Fruit fly (Drosophila melanogaster) whole organism, embryonic: ENCODE measurements around the gene Ts.

ENCODE experiments used
- Ada2b ChIP-seq: fragments of 200-800 bp; sonication (Bioruptor generic); IDR thresholded peaks from 2 replicates; pipeline ENCODE4 v1.3.6; 2022; ENCODE audit warnings: missing biosample characterization, missing genetic modification characterization
- Atf6 ChIP-seq: fragments of 200-800 bp; sonication (Bioruptor generic); IDR thresholded peaks from 2 replicates; pipeline ENCODE4 v1.3.6; 2022; ENCODE audit warnings: missing biosample characterization, missing genetic modification characterization
- BEAF-32 ChIP-seq: fragments of 200-800 bp; sonication (Bioruptor generic); optimal IDR thresholded peaks from 3 replicates; lab custom pipeline; 2017; ENCODE audit warnings: missing biosample characterization, missing genetic modification characterization, mild to moderate bottlenecking, moderate library complexity, missing genetic modification reagents
- BtbVII ChIP-seq: fragments of 200-800 bp; sonication (Bioruptor generic); optimal IDR thresholded peaks from 3 replicates; lab custom pipeline; 2017; ENCODE audit warnings: missing biosample characterization, mild to moderate bottlenecking, missing genetic modification characterization
- CG10274 ChIP-seq: fragments of 200-800 bp; sonication (Bioruptor generic); optimal IDR thresholded peaks from 3 replicates; lab custom pipeline; 2017; ENCODE audit warnings: missing biosample characterization, mild to moderate bottlenecking, missing genetic modification characterization
- CG11696 ChIP-seq: fragments of 200-800 bp; sonication (Bioruptor generic); IDR thresholded peaks from 2 replicates; pipeline ENCODE4 v1.3.6; 2022; ENCODE audit warnings: missing biosample characterization, missing genetic modification characterization
- CG14710 ChIP-seq: fragments of 200-800 bp; sonication (Bioruptor generic); optimal IDR thresholded peaks from 3 replicates; lab custom pipeline; 2019; ENCODE audit warnings: missing biosample characterization, mild to moderate bottlenecking, missing genetic modification characterization, moderate library complexity
- CG1603 ChIP-seq: fragments of 200-800 bp; sonication (Bioruptor generic); optimal IDR thresholded peaks from 2 replicates; lab custom pipeline; 2019; ENCODE audit warnings: missing biosample characterization, mild to moderate bottlenecking, missing genetic modification characterization, moderate library complexity
- CG16779 ChIP-seq: fragments of 200-800 bp; sonication (Bioruptor generic); IDR thresholded peaks from 2 replicates; pipeline ENCODE4 v1.3.6; 2022; ENCODE audit warnings: missing biosample characterization, missing genetic modification characterization
- CG16815 ChIP-seq: fragments of 200-800 bp; sonication (Bioruptor generic); optimal IDR thresholded peaks from 3 replicates; lab custom pipeline; 2017; ENCODE audit warnings: missing biosample characterization, mild to moderate bottlenecking, missing genetic modification characterization
- CG17328 ChIP-seq: fragments of 200-800 bp; sonication (Bioruptor generic); IDR thresholded peaks from 2 replicates; pipeline ENCODE4 v1.3.6; 2022; ENCODE audit warnings: missing biosample characterization, missing genetic modification characterization
- CG17568 ChIP-seq: fragments of 200-800 bp; sonication (Bioruptor generic); optimal IDR thresholded peaks from 2 replicates; lab custom pipeline; 2018; ENCODE audit warnings: missing biosample characterization, mild to moderate bottlenecking, missing genetic modification characterization, moderate library complexity
- CG1792 ChIP-seq: fragments of 200-800 bp; sonication (Bioruptor generic); optimal IDR thresholded peaks from 2 replicates; lab custom pipeline; 2016; ENCODE audit warnings: missing biosample characterization, missing genetic modification characterization
- CG18262 ChIP-seq: fragments of 200-800 bp; optimal IDR thresholded peaks from 3 replicates; lab custom pipeline; 2019; ENCODE audit warnings: missing biosample characterization, mild to moderate bottlenecking, missing genetic modification characterization, moderate library complexity
- CG31224 ChIP-seq: fragments of 200-800 bp; sonication (Bioruptor generic); IDR thresholded peaks from 2 replicates; pipeline ENCODE4 v1.3.6; 2022; ENCODE audit warnings: missing biosample characterization, missing genetic modification characterization
- CG6813 ChIP-seq: fragments of 200-800 bp; sonication (Bioruptor generic); optimal IDR thresholded peaks from 2 replicates; lab custom pipeline; 2017; ENCODE audit warnings: missing biosample characterization, missing genetic modification characterization, mild to moderate bottlenecking, moderate library complexity, missing genetic modification reagents
- D19A ChIP-seq: fragments of 200-800 bp; optimal IDR thresholded peaks from 3 replicates; lab custom pipeline; 2019; ENCODE audit warnings: missing biosample characterization, mild to moderate bottlenecking, missing genetic modification characterization, moderate library complexity
- Dip2 ChIP-seq: fragments of 200-800 bp; sonication (Bioruptor generic); IDR thresholded peaks from 2 replicates; pipeline ENCODE4 v1.3.6; 2022; ENCODE audit warnings: missing biosample characterization, missing genetic modification characterization
- Doc3 ChIP-seq: fragments of 200-800 bp; sonication (Bioruptor generic); IDR thresholded peaks from 3 replicates; pipeline ENCODE4 v1.3.6; 2022; ENCODE audit warnings: missing biosample characterization, missing genetic modification characterization; ENCODE audit not compliant: partially characterized antibody
- Ets65A ChIP-seq: fragments of 200-800 bp; sonication (Bioruptor generic); peaks from one replicate; lab custom pipeline; 2016; ENCODE audit warnings: missing biosample characterization, missing genetic modification characterization
- HLH3B ChIP-seq: fragments of 200-800 bp; sonication (Bioruptor generic); IDR thresholded peaks from 2 replicates; pipeline ENCODE4 v1.3.6; 2022; ENCODE audit warnings: missing biosample characterization, missing genetic modification characterization
- Hand ChIP-seq: fragments of 200-800 bp; sonication (Bioruptor generic); optimal IDR thresholded peaks from 2 replicates; lab custom pipeline; 2017; ENCODE audit warnings: mild to moderate bottlenecking, missing biosample characterization, missing genetic modification reagents, missing genetic modification characterization
- Hmr ChIP-seq: fragments of 200-800 bp; sonication (Bioruptor generic); optimal IDR thresholded peaks from 3 replicates; lab custom pipeline; 2017; ENCODE audit warnings: mild to moderate bottlenecking, missing biosample characterization, missing genetic modification reagents, missing genetic modification characterization
- Meics ChIP-seq: fragments of 200-800 bp; sonication (Bioruptor generic); optimal IDR thresholded peaks from 2 replicates; lab custom pipeline; 2017; ENCODE audit warnings: missing biosample characterization, mild to moderate bottlenecking, missing genetic modification characterization
- NfI ChIP-seq: fragments of 200-800 bp; sonication (Bioruptor generic); optimal IDR thresholded peaks from 3 replicates; lab custom pipeline; 2018; ENCODE audit warnings: missing biosample characterization, mild to moderate bottlenecking, missing genetic modification characterization, moderate library complexity
- Ptx1 ChIP-seq: fragments of 200-800 bp; sonication (Bioruptor generic); IDR thresholded peaks from 2 replicates; pipeline ENCODE4 v1.3.6; 2022; ENCODE audit warnings: missing biosample characterization, missing genetic modification characterization
- Xrp1 ChIP-seq: fragments of 200-800 bp; sonication (Bioruptor generic); IDR thresholded peaks from 2 replicates; pipeline ENCODE4 v1.3.6; 2022; ENCODE audit warnings: missing biosample characterization, missing genetic modification characterization
- az2 ChIP-seq: fragments of 200-800 bp; sonication (Bioruptor generic); optimal IDR thresholded peaks from 3 replicates; lab custom pipeline; 2016; ENCODE audit warnings: missing biosample characterization, missing genetic modification characterization
- bbx ChIP-seq: fragments of 200-800 bp; sonication (Bioruptor generic); IDR thresholded peaks from 2 replicates; pipeline ENCODE4 v1.3.6; 2022; ENCODE audit warnings: missing biosample characterization, missing genetic modification characterization; ENCODE audit not compliant: partially characterized antibody
- bsh ChIP-seq, 2 experiments: fragments of 200-800 bp; sonication (Bioruptor generic); optimal IDR thresholded peaks; 2 replicates each; lab custom pipeline; 2017 to 2018; ENCODE audit warnings: mild to moderate bottlenecking in 2 of 2, missing biosample characterization in 2 of 2, missing genetic modification characterization in 2 of 2, moderate library complexity in 1 of 2
- croc ChIP-seq: fragments of 200-800 bp; sonication (Bioruptor generic); conservative IDR thresholded peaks from 3 replicates; pipeline ENCODE4 v1.3.6; 2022; ENCODE audit warnings: missing biosample characterization, missing genetic modification characterization
- crol ChIP-seq: fragments of 200-800 bp; sonication (Bioruptor generic); IDR thresholded peaks from 2 replicates; pipeline ENCODE4 v1.3.6; 2022; ENCODE audit warnings: missing biosample characterization, missing genetic modification characterization
- dysf ChIP-seq: fragments of 200-800 bp; sonication (Bioruptor generic); IDR thresholded peaks from 3 replicates; pipeline ENCODE4 v1.3.6; 2022; ENCODE audit warnings: missing biosample characterization, missing genetic modification characterization
- gce ChIP-seq: fragments of 200-800 bp; sonication (Bioruptor generic); IDR thresholded peaks from 3 replicates; pipeline ENCODE4 v1.3.6; 2022; ENCODE audit warnings: missing biosample characterization, missing genetic modification characterization
- grau ChIP-seq: fragments of 200-800 bp; optimal IDR thresholded peaks from 3 replicates; lab custom pipeline; 2019; ENCODE audit warnings: missing biosample characterization, mild to moderate bottlenecking, missing genetic modification characterization, moderate library complexity
- gro ChIP-seq: fragments of 200-800 bp; sonication (Bioruptor generic); optimal IDR thresholded peaks from 2 replicates; lab custom pipeline; 2016; ENCODE audit warnings: missing biosample characterization, missing genetic modification characterization
- nau ChIP-seq: fragments of 200-800 bp; sonication (Bioruptor generic); optimal IDR thresholded peaks from 3 replicates; lab custom pipeline; 2017; ENCODE audit warnings: missing biosample characterization, mild to moderate bottlenecking, missing genetic modification characterization, missing genetic modification reagents
- peb ChIP-seq: fragments of 200-800 bp; sonication (Bioruptor generic); IDR thresholded peaks from 2 replicates; pipeline ENCODE4 v1.3.6; 2022; ENCODE audit warnings: missing biosample characterization, missing genetic modification characterization
- prd ChIP-seq, 3 experiments: fragments of >200 bp in 2 of 3; fragments of 200-800 bp in 1 of 3; sonication (Bioruptor generic) in 1 of 3; optimal IDR thresholded peaks in 2 of 3; IDR thresholded peaks in 1 of 3; 2 replicates in 2 of 3; 3 replicates in 1 of 3; pipeline versions ENCODE4 v1.3.6 to Lab custom; 2017 to 2022; ENCODE audit warnings: missing biosample characterization in 1 of 3, missing genetic modification characterization in 1 of 3
- run ChIP-seq: fragments of 200-800 bp; sonication (Bioruptor generic); optimal IDR thresholded peaks from 3 replicates; lab custom pipeline; 2018; ENCODE audit warnings: missing biosample characterization, mild to moderate bottlenecking, missing genetic modification characterization
- sd ChIP-seq: fragments of 200-800 bp; sonication (Bioruptor generic); optimal IDR thresholded peaks from 3 replicates; lab custom pipeline; 2018; ENCODE audit warnings: missing biosample characterization, mild to moderate bottlenecking, missing genetic modification characterization, moderate library complexity
- sens ChIP-seq: fragments of 200-800 bp; sonication (Bioruptor generic); peaks from one replicate; lab custom pipeline; 2016; ENCODE audit warnings: missing biosample characterization, missing genetic modification characterization
- so ChIP-seq: fragments of 200-800 bp; sonication (Bioruptor generic); IDR thresholded peaks from 3 replicates; pipeline ENCODE4 v1.3.6; 2022; ENCODE audit warnings: missing biosample characterization, missing genetic modification characterization
- sob ChIP-seq: fragments of 200-800 bp; sonication (Bioruptor generic); IDR thresholded peaks from 2 replicates; pipeline ENCODE4 v1.3.6; 2022; ENCODE audit warnings: missing biosample characterization, missing genetic modification characterization
- sr ChIP-seq: fragments of 200-800 bp; sonication (Bioruptor generic); IDR thresholded peaks from 3 replicates; pipeline ENCODE4 v1.3.6; 2022; ENCODE audit warnings: missing biosample characterization, missing genetic modification characterization

The Ts gene

DNA sequence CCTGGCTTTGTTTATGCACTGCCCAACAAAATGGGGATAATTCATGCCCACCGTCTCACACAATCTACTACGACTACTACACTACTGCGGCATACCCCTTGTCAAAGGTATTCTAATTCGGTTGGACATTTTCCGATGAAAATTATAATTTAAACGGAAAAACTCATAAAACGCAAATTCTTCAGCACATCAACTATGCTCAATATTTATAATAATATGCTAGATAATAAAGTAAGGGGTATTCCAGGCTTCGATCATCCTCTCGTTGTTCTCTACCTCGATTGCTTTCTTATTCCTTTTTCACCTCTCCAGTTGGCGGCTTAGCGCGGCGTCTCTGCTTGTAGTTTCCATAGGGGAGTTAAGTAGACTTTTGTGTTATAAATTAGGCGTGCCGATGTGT is 28.1 kb downstream of the Ts start (continued):
- TF ChIP-seq CG16815 (GFP tag; lab: Kevin White, UChicago) (no peak), Atf6 (0 out of 2 replicates have a peak, but pooled peaks have one; percentile 21), bsh (GFP tag; optimal IDR thresholded peaks at IDR 0.05; lab: Kevin White, UChicago) (peak in 1 of 2 experiments; percentile 28), grau (tag; lab: Kevin White, UChicago) (peak; percentile 13), HLH3B (GFP tag; lab: Robert Waterston, UW) (0 out of 2 replicates have a peak, but pooled peaks have one; percentile 8), Dip2 (GFP tag; lab: Robert Waterston, UW) (no peak), run (tag; lab: Kevin White, UChicago) (no peak), sob (GFP tag; lab: Robert Waterston, UW) (peak; percentile 13; the same call in 1 of the 2 replicates), bbx (GFP tag; lab: Robert Waterston, UW) (no peak), Ptx1 (peak; percentile 44), Hand (GFP tag; lab: Kevin White, UChicago) (no peak), CG16779 (GFP tag; lab: Robert Waterston, UW) (no peak), Xrp1 (GFP tag; lab: Robert Waterston, UW) (peak; percentile 38; the same call in 1 of the 2 replicates), Doc3 (GFP tag; lab: Robert Waterston, UW) (no peak), croc (GFP tag; lab: Robert Waterston, UW) (no peak), CG11696 (GFP tag; lab: Robert Waterston, UW) (no peak), prd (optimal IDR thresholded peaks at IDR 0.05; lab: Kevin White, UChicago) (no peak), prd (GFP tag; IDR thresholded peaks at IDR 0.05; lab: Robert Waterston, UW) (peak; percentile 44; the same call in 1 of the 3 replicates), NfI (GFP tag; lab: Kevin White, UChicago) (peak; percentile 9)
- TF ChIP-seq, all 482 proteins: peak for 54

DNA sequence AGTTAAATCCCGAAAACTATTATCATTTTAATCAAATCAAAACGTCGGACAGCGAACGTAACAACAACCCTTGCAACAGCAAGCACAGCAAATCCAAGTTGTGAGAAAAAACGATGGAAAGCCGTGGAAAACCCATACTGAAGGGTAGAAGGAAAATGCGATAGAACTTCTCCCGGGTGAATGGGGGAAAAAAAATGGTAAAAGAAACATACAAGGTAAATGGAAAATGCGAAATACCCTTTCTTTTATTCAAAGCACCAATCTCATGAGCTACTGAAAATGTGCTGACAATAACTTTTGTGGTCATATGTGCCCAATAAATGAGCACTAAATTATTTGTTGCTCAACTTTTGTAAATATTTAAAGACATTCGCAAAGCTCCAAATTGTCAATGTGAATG is 29.7 kb downstream of the Ts start:
- TF ChIP-seq az2 = no peak
- TF ChIP-seq CG1603 (tag; lab: Kevin White, UChicago) = no peak
- TF ChIP-seq BEAF-32 (GFP tag; lab: Kevin White, UChicago) = no peak
- TF ChIP-seq CG17568 (GFP tag; lab: Kevin White, UChicago) = no peak
- TF ChIP-seq peb = no peak
- no peak for TF ChIP-seq CG14710 (tag; lab: Kevin White, UChicago)
- TF ChIP-seq gce (GFP tag; lab: Robert Waterston, UW) = no peak
- peak; percentile 64 for TF ChIP-seq D19A (tag; lab: Kevin White, UChicago)

DNA sequence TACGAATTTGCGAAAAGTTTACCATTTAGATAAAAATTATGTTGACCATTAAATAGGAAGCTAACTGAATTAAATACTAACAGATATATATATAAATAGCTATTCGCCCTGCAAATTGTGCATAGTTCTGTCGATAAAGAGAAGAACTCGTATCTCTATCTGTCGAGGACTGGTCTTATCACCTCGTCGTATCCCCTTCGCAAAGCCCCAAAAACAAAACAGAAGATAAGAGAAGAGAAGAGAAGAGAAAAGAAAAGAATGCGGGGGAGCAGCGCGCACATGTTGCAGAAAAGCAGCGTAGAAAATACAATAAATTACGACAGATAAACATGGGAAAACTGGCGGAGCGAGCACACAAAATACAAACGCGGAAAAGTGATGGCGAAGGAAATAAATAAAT is 33.7 kb downstream of the Ts start:
- peak; percentile 53; the same call in 1 of the 2 replicates for TF ChIP-seq crol (GFP tag; lab: Robert Waterston, UW)
- TF ChIP-seq CG10274 (GFP tag; lab: Kevin White, UChicago) = no peak
- TF ChIP-seq CG11696 (GFP tag; lab: Robert Waterston, UW) = no peak
- no peak for TF ChIP-seq Hand (GFP tag; lab: Kevin White, UChicago)
- TF ChIP-seq sd (tag; lab: Kevin White, UChicago) = peak; percentile 48
- TF ChIP-seq sr (GFP tag; lab: Robert Waterston, UW) = peak; percentile 61; the same call in 2 of the 3 replicates

DNA sequence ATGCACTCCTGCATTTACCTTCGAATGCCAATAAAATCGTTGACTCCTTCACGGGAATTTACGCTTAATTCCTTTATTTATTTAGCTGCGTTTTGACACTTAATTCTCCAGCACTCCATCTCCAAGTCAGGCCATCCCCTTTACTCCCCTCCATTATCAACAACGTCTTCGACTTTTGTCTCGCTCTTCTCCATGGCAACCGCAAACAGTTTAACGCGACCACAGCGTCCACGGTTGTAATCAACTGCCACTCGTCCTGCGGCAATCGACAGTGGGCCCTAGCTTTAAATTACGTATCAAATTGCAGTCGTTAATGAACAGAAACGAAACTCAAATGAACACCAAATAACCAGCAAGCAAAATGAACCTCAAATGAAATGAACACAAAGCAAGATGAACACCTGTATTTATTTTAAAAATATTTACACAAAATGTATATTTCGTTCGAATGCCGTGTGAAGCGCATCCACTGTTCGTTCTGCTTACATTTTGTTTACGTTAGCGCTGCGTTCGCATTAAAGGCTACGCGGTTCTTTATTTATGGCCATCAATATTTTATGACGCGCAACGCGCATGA is 37.8 kb downstream of the Ts start:
- TF ChIP-seq BtbVII = peak; percentile 2
- no peak for TF ChIP-seq nau (GFP tag; lab: Kevin White, UChicago)
- 0 out of 3 replicates have a peak, but pooled peaks have one; percentile 50 for TF ChIP-seq so
- TF ChIP-seq grau (tag; lab: Kevin White, UChicago) = peak; percentile 66
- peak; percentile 25; the same call in 1 of the 3 replicates for TF ChIP-seq dysf (GFP tag; lab: Robert Waterston, UW)
- TF ChIP-seq CG1792 (GFP tag; lab: Kevin White, UChicago) = no peak
- TF ChIP-seq CG31224 = no peak
- TF ChIP-seq Ets65A = peak; percentile 87
- peak; percentile 73 for TF ChIP-seq sens
- TF ChIP-seq Hmr (GFP tag; lab: Kevin White, UChicago) = peak; percentile 6
- TF ChIP-seq gro (GFP tag; lab: Kevin White, UChicago) = no peak
- peak; percentile 20 for TF ChIP-seq Meics (GFP tag; lab: Kevin White, UChicago)
- peak; percentile 0 for TF ChIP-seq CG6813
- peak; percentile 9 for TF ChIP-seq CG18262
- TF ChIP-seq CG17328 (GFP tag; lab: Robert Waterston, UW) = no peak
- TF ChIP-seq Ada2b = no peak
